Fruit fly (Drosophila melanogaster): ENCODE results near the gene scramb1.

Gene scramb1

DNA sequence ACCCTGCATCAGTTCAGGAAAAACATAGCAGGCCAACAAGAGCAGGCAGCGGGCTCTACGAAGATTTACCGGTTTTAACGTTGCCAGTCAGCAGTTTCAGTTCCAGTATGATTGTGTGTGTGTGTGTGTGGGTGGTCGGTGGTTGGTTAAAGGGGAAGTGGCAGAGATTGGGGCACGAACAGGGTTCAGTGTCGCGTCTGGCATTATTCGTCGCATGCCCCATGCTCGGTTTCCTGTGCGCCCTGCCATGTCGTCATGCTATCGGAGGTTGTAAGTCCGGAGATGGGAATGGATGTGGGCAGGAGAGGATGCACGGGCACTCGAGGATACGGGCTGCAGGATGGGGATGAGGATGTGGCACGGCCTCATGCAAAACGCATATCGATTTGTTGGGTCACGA, 33.7 kb upstream of the scramb1 start:
- TF ChIP-seq CG8301 (tag; optimal IDR thresholded peaks at IDR 0.05) (no peak), EcR (GFP tag; optimal IDR thresholded peaks at IDR 0.05) (peak; percentile 9), CG14655 (GFP tag; optimal IDR thresholded peaks at IDR 0.05) (no peak), Snoo (tag; optimal IDR thresholded peaks at IDR 0.05) (no peak), CG4496 (GFP tag; IDR thresholded peaks at IDR 0.05) (peak; percentile 41; the same call in 1 of the 3 replicates), CG13204 (GFP tag; optimal IDR thresholded peaks at IDR 0.05) (peak; percentile 39), Pif1A (GFP tag; optimal IDR thresholded peaks at IDR 0.05) (no peak), fd96Ca (GFP tag; IDR thresholded peaks at IDR 0.05) (no peak), CG34367 (tag; optimal IDR thresholded peaks at IDR 0.05) (no peak)

dm6 chr3L:10254131-10254530, 29.1 kb upstream of the scramb1 start:
- TF ChIP-seq Ets98B (GFP tag; IDR thresholded peaks at IDR 0.05) (no peak), CG12605 (GFP tag; IDR thresholded peaks at IDR 0.05) (no peak), Pif1B (GFP tag; optimal IDR thresholded peaks at IDR 0.05) (no peak), CG14655 (GFP tag; optimal IDR thresholded peaks at IDR 0.05) (no peak), CG13204 (GFP tag; optimal IDR thresholded peaks at IDR 0.05) (no peak), gl (tag; optimal IDR thresholded peaks at IDR 0.05) (no peak), CG15710 (tag; optimal IDR thresholded peaks at IDR 0.05) (no peak), CG9948 (tag; optimal IDR thresholded peaks at IDR 0.05) (no peak), CG32121 (GFP tag; IDR thresholded peaks at IDR 0.05) (no peak), Pif1A (GFP tag; optimal IDR thresholded peaks at IDR 0.05) (no peak), CG34367 (tag; optimal IDR thresholded peaks at IDR 0.05) (no peak), CG8159 (tag; optimal IDR thresholded peaks at IDR 0.05) (no peak), rn (GFP tag; IDR thresholded peaks at IDR 0.05) (no peak)

- no peak for TF ChIP-seq Ets98B (GFP tag; IDR thresholded peaks at IDR 0.05)
- no peak for TF ChIP-seq CG8159 (tag; optimal IDR thresholded peaks at IDR 0.05)
- TF ChIP-seq CG14655 (GFP tag; optimal IDR thresholded peaks at IDR 0.05), result no peak
- TF ChIP-seq CG34367 (tag; optimal IDR thresholded peaks at IDR 0.05), result no peak
- TF ChIP-seq CG32121 (GFP tag; IDR thresholded peaks at IDR 0.05), result no peak
- no peak for TF ChIP-seq gl (tag; optimal IDR thresholded peaks at IDR 0.05)
- TF ChIP-seq Snoo (tag; optimal IDR thresholded peaks at IDR 0.05), result no peak
- TF ChIP-seq D1 (tag; optimal IDR thresholded peaks at IDR 0.05), result no peak
- no peak for TF ChIP-seq CG12605 (GFP tag; IDR thresholded peaks at IDR 0.05)
- no peak for TF ChIP-seq rn (GFP tag; IDR thresholded peaks at IDR 0.05)
- TF ChIP-seq CG15710 (tag; optimal IDR thresholded peaks at IDR 0.05), result no peak
- no peak for TF ChIP-seq CG10348 (GFP tag; IDR thresholded peaks at IDR 0.05)
- TF ChIP-seq Pif1A (GFP tag; optimal IDR thresholded peaks at IDR 0.05), result no peak
- no peak for TF ChIP-seq CG9948 (tag; optimal IDR thresholded peaks at IDR 0.05)
- TF ChIP-seq CG4496 (GFP tag; IDR thresholded peaks at IDR 0.05), result no peak
- no peak for TF ChIP-seq EcR (GFP tag; optimal IDR thresholded peaks at IDR 0.05)
Observed at dm6 chr3L:10249836-10250235, 24.8 kb upstream of the scramb1 start.

DNA sequence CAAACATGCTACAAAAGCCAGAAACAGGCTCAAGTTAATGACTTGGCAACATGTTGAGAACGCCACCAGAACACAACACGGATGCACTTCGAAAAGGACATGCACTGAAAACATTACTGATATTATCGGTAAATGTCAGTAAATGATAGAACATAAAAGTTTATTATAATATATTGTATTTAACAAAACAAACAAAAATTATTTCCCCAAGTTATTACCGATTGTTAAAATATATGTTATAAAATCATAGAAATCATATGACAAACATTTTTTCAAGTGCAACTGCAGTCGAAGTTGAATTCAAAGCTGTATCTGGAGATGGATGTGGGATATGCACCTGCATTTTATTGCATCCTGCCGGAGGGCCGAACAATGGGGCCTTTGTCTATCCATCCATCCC, 22.5 kb upstream of the scramb1 start:
- TF ChIP-seq Pif1A (GFP tag; optimal IDR thresholded peaks at IDR 0.05), result no peak
- TF ChIP-seq CG13204 (GFP tag; optimal IDR thresholded peaks at IDR 0.05), result peak; percentile 3
- no peak for TF ChIP-seq Snoo (tag; optimal IDR thresholded peaks at IDR 0.05)
- peak; percentile 72 for TF ChIP-seq CG15710 (tag; optimal IDR thresholded peaks at IDR 0.05)
- TF ChIP-seq CG8301 (tag; optimal IDR thresholded peaks at IDR 0.05), result no peak
- peak; percentile 50 for TF ChIP-seq CG34367 (tag; optimal IDR thresholded peaks at IDR 0.05)
- no peak for TF ChIP-seq CG32121 (GFP tag; IDR thresholded peaks at IDR 0.05)

- TF ChIP-seq Ets98B (GFP tag; IDR thresholded peaks at IDR 0.05) (no peak), CG10348 (GFP tag; IDR thresholded peaks at IDR 0.05) (peak; percentile 25; the same call in 1 of the 2 replicates)
Observed at dm6 chr3L:10247121-10247520, 22.1 kb upstream of the scramb1 start.

DNA sequence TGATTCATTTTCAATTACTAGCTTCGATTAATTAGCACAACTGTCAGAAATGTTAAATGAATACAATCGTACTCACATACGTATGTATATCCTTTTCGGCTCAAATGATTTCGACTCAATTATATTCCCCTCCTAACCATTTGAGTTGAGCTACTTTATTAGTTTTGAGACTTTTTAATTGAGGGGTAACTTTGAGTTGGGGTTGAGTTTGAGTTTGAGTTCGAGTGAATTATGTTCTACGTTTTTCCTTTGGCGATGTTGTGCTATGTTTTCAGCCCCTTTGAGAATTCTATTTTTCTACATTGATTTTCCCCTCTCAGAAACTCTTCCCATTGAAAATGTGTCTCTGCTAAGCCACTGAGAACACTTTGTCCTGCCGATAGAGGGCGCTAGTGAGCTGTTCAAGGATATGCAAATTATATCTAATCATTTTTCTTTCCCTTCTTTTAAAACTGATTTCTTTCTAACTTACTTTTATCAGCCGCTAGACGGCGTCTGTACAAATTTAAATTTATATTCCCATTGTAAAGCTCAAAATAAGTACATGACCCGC, 21.3 kb upstream of the scramb1 start:
- no peak for TF ChIP-seq CG15710 (tag; optimal IDR thresholded peaks at IDR 0.05)
- TF ChIP-seq CG9948 (tag; optimal IDR thresholded peaks at IDR 0.05), result no peak
- TF ChIP-seq fd96Ca (GFP tag; IDR thresholded peaks at IDR 0.05), result no peak
- no peak for TF ChIP-seq CG17806 (tag; optimal IDR thresholded peaks at IDR 0.05)
- TF ChIP-seq CG13204 (GFP tag; optimal IDR thresholded peaks at IDR 0.05), result no peak
- TF ChIP-seq gl (tag; optimal IDR thresholded peaks at IDR 0.05), result no peak
- no peak for TF ChIP-seq rn (GFP tag; IDR thresholded peaks at IDR 0.05)
- TF ChIP-seq CG8301 (tag; optimal IDR thresholded peaks at IDR 0.05), result no peak
- no peak for TF ChIP-seq Ets98B (GFP tag; IDR thresholded peaks at IDR 0.05)
- no peak for TF ChIP-seq CG4496 (GFP tag; IDR thresholded peaks at IDR 0.05)
- TF ChIP-seq Pif1B (GFP tag; optimal IDR thresholded peaks at IDR 0.05), result no peak
- no peak for TF ChIP-seq D1 (tag; optimal IDR thresholded peaks at IDR 0.05)
- no peak for TF ChIP-seq EcR (GFP tag; optimal IDR thresholded peaks at IDR 0.05)
- no peak for TF ChIP-seq CG8159 (tag; optimal IDR thresholded peaks at IDR 0.05)

- TF ChIP-seq CG13204 (GFP tag; optimal IDR thresholded peaks at IDR 0.05), result no peak
- TF ChIP-seq CG17806 (tag; optimal IDR thresholded peaks at IDR 0.05), result no peak
- TF ChIP-seq rn (GFP tag; IDR thresholded peaks at IDR 0.05), result no peak
- TF ChIP-seq D1 (tag; optimal IDR thresholded peaks at IDR 0.05), result no peak
- TF ChIP-seq CG14655 (GFP tag; optimal IDR thresholded peaks at IDR 0.05), result no peak
- TF ChIP-seq CG10348 (GFP tag; IDR thresholded peaks at IDR 0.05), result no peak
Observed at dm6 chr3L:10244606-10245005, 19.6 kb upstream of the scramb1 start, which contains the start of gene Or67c. TSS of gene Or67c (minus strand) at chr3L:10244706.

All from whole organism, pupa.